Worm (Caenorhabditis elegans) whole organism, young adult: ENCODE measurements around the gene W06G6.9.

Experiments
- F39B2.1 ChIP-seq: fragments of 200-800 bp; sonication (Bioruptor generic); IDR thresholded peaks from 2 replicates; pipeline ENCODE4 v1.3.6; 2022; ENCODE audit warnings: missing genetic modification reagents, missing genetic modification characterization, missing compliant biosample characterization
- Y56A3A.18 ChIP-seq: fragments of 200-800 bp; sonication (Bioruptor generic); IDR thresholded peaks from 2 replicates; pipeline ENCODE4 v1.3.6; 2022; ENCODE audit warnings: missing genetic modification reagents, missing genetic modification characterization, missing compliant biosample characterization
- ZK185.1 ChIP-seq: sonication (generic microtip); optimal IDR thresholded peaks from 2 replicates; lab custom pipeline; 2016; ENCODE audit warnings: mild to moderate bottlenecking, missing genetic modification characterization, missing compliant biosample characterization; ENCODE audit not compliant: poor library complexity, severe bottlenecking
- ama-1 ChIP-seq, 3 experiments: fragments of 150-350 bp in 1 of 3; sonication (generic microtip) in 2 of 3; optimal IDR thresholded peaks; 2 replicates each; lab custom pipeline; 2014 to 2018; ENCODE audit warnings: missing biosample characterization in 2 of 3, missing genetic modification characterization in 2 of 3, missing genetic modification reagents in 2 of 3
- bed-1 ChIP-seq: fragments of 200-800 bp; sonication (Bioruptor generic); IDR thresholded peaks from 2 replicates; pipeline ENCODE4 v1.3.6; 2022; ENCODE audit warnings: missing genetic modification reagents, missing genetic modification characterization, missing compliant biosample characterization
- let-607 ChIP-seq, 2 experiments: fragments of 200-800 bp in 1 of 2; sonication (Bioruptor generic) in 1 of 2; sonication (generic microtip) in 1 of 2; optimal IDR thresholded peaks; 2 replicates each; lab custom pipeline; 2016 to 2018; ENCODE audit warnings: mild to moderate bottlenecking in 2 of 2, missing compliant biosample characterization in 2 of 2, missing genetic modification characterization in 2 of 2, moderate library complexity in 2 of 2, missing genotype in 1 of 2
- mcd-1 ChIP-seq: fragments of 200-800 bp; sonication (Bioruptor generic); IDR thresholded peaks from 2 replicates; pipeline ENCODE4 v1.3.6; 2022; ENCODE audit warnings: missing genetic modification reagents, missing genetic modification characterization, missing compliant biosample characterization
- mes-4 ChIP-seq: sonication (generic microtip); optimal IDR thresholded peaks from 2 replicates; lab custom pipeline; 2016; ENCODE audit warnings: missing genotype, missing genetic modification characterization, missing compliant biosample characterization
- pha-4 ChIP-seq: fragments of 150-350 bp; sonication (generic microtip); optimal IDR thresholded peaks from 2 replicates; lab custom pipeline; 2014; ENCODE audit warnings: missing biosample characterization, missing genetic modification reagents, missing genetic modification characterization
- snpc-4 ChIP-seq, 5 experiments: fragments of 150-350 bp in 1 of 5; sonication (generic microtip) in 4 of 5; optimal IDR thresholded peaks; 2 replicates each; lab custom pipeline; 2014 to 2018; ENCODE audit warnings: missing genetic modification characterization in 5 of 5, missing biosample characterization in 3 of 5, antibody characterized with exemption in 2 of 5, mild to moderate bottlenecking in 2 of 5, missing compliant biosample characterization in 2 of 5, missing genotype in 2 of 5, moderate library complexity in 2 of 5, missing genetic modification reagents in 1 of 5
- unc-62 ChIP-seq: fragments of 150-350 bp; optimal IDR thresholded peaks from 2 replicates; lab custom pipeline; 2014; ENCODE audit warnings: missing biosample characterization, missing genetic modification reagents, missing genetic modification characterization
- ztf-18 ChIP-seq: sonication (generic microtip); optimal IDR thresholded peaks from 2 replicates; lab custom pipeline; 2016; ENCODE audit warnings: missing genotype, mild to moderate bottlenecking, missing genetic modification characterization, missing compliant biosample characterization
- ztf-28 ChIP-seq: fragments of 200-800 bp; sonication (Bioruptor generic); IDR thresholded peaks from 2 replicates; pipeline ENCODE4 v1.3.6; 2022; ENCODE audit warnings: missing genetic modification reagents, missing genetic modification characterization, missing compliant biosample characterization

- TF ChIP-seq bed-1 (GFP tag; lab: Robert Waterston, UW) (no peak), let-607 (tag; optimal IDR thresholded peaks at IDR 0.05; lab: Kevin White, UChicago) (no peak), F39B2.1 (GFP tag; lab: Robert Waterston, UW) (no peak), ama-1 (optimal IDR thresholded peaks at IDR 0.05; lab: Kevin White, UChicago) (no peak), ama-1 (GFP tag; optimal IDR thresholded peaks at IDR 0.05; lab: Kevin White, UChicago) (no peak), mcd-1 (GFP tag; lab: Robert Waterston, UW) (no peak), ZK185.1 (tag; lab: Kevin White, UChicago) (no peak), Y56A3A.18 (no peak), ztf-28 (GFP tag; lab: Robert Waterston, UW) (no peak), unc-62 (GFP tag; lab: Kevin White, UChicago) (no peak), pha-4 (tag; lab: Kevin White, UChicago) (no peak), ztf-18 (no peak), mes-4 (tag; lab: Kevin White, UChicago) (no peak), snpc-4 (GFP tag; optimal IDR thresholded peaks at IDR 0.05; lab: Kevin White, UChicago) (no peak), snpc-4 (tag; optimal IDR thresholded peaks at IDR 0.05; lab: Kevin White, UChicago) (no peak)
Observed at ce11 chrV:16692988-16693387, 46.7 kb upstream of the W06G6.9 start.
